Worm (Caenorhabditis elegans): ENCODE measurements around the gene tig-2.

ce11 chrV:4758019-4758418 lies 28.1 kb upstream of the tig-2 start:
- TF ChIP-seq klf-2 (GFP tag; conservative IDR thresholded peaks at IDR 0.05) (no peak), cog-1 (tag; optimal IDR thresholded peaks at IDR 0.05) (no peak)

Data from whole organism, midembryonic.